Fruit fly (Drosophila melanogaster): ENCODE measurements around the gene CG44385.

Gene CG44385

dm6 chrX:11153826-11154510, 21.8 kb upstream of the CG44385 start, which contains the start of the genes rtv and Dlic:
rtv (minus strand) TSS chrX:11153990.
Dlic (plus strand) TSS chrX:11154421.
- no peak for TF ChIP-seq CG11617 (GFP tag; optimal IDR thresholded peaks at IDR 0.05)
- TF ChIP-seq Crg-1 (GFP tag; optimal IDR thresholded peaks at IDR 0.05) = no peak
- TF ChIP-seq pad (GFP tag; optimal IDR thresholded peaks at IDR 0.05) = peak; percentile 50
- peak; percentile 23 for TF ChIP-seq CG7101 (tag; optimal IDR thresholded peaks at IDR 0.05)
- TF ChIP-seq bab1 (GFP tag; optimal IDR thresholded peaks at IDR 0.05) = peak; percentile 5
- peak; percentile 73 for TF ChIP-seq kay (GFP tag; ENCODE audit: borderline replicate concordance)
- TF ChIP-seq tj (GFP tag; optimal IDR thresholded peaks at IDR 0.05) = no peak
- no peak for TF ChIP-seq cic (GFP tag; optimal IDR thresholded peaks at IDR 0.05)
- no peak for TF ChIP-seq toe (GFP tag; optimal IDR thresholded peaks at IDR 0.05)
- peak; percentile 23 for TF ChIP-seq CG5204 (GFP tag; optimal IDR thresholded peaks at IDR 0.05)
- TF ChIP-seq Clk (GFP tag; optimal IDR thresholded peaks at IDR 0.05) = no peak
- TF ChIP-seq ovo (GFP tag; optimal IDR thresholded peaks at IDR 0.05) = peak; percentile 21
- TF ChIP-seq CG12768 (GFP tag; optimal IDR thresholded peaks at IDR 0.05) = no peak
- peak; percentile 19 for TF ChIP-seq CG1620 (GFP tag; optimal IDR thresholded peaks at IDR 0.05)
- peak; percentile 12 for TF ChIP-seq Mnt (GFP tag; optimal IDR thresholded peaks at IDR 0.05)
- TF ChIP-seq Hr96 (GFP tag; optimal IDR thresholded peaks at IDR 0.05) = no peak

- TF ChIP-seq Hr96 (GFP tag; optimal IDR thresholded peaks at IDR 0.05) (no peak), kay (GFP tag; ENCODE audit: borderline replicate concordance) (peak; percentile 49), pad (GFP tag; optimal IDR thresholded peaks at IDR 0.05) (no peak), CG7101 (tag; optimal IDR thresholded peaks at IDR 0.05) (no peak), CG12768 (GFP tag; optimal IDR thresholded peaks at IDR 0.05) (no peak), bab1 (GFP tag; optimal IDR thresholded peaks at IDR 0.05) (no peak)
Observed at dm6 chrX:11153413-11153812, 21.2 kb upstream of the CG44385 start.

dm6 chrX:11149201-11149600, 17.0 kb upstream of the CG44385 start, which contains the start of gene Lint-1:
Lint-1 (plus strand) TSS chrX:11149323.
- TF ChIP-seq Clk (GFP tag; optimal IDR thresholded peaks at IDR 0.05) (no peak), bab1 (GFP tag; optimal IDR thresholded peaks at IDR 0.05) (peak; percentile 19), ovo (GFP tag; optimal IDR thresholded peaks at IDR 0.05) (peak; percentile 6), toe (GFP tag; optimal IDR thresholded peaks at IDR 0.05) (peak; percentile 37), kay (GFP tag; ENCODE audit: borderline replicate concordance) (no peak), Hr96 (GFP tag; optimal IDR thresholded peaks at IDR 0.05) (no peak), Mnt (GFP tag; optimal IDR thresholded peaks at IDR 0.05) (peak; percentile 89), CG7045 (GFP tag; optimal IDR thresholded peaks at IDR 0.05) (no peak), cnc (optimal IDR thresholded peaks at IDR 0.05) (no peak), CG5204 (GFP tag; optimal IDR thresholded peaks at IDR 0.05) (peak; percentile 31), CG7101 (tag; optimal IDR thresholded peaks at IDR 0.05) (peak; percentile 33), CG12768 (GFP tag; optimal IDR thresholded peaks at IDR 0.05) (no peak), CG1620 (GFP tag; optimal IDR thresholded peaks at IDR 0.05) (peak; percentile 66), CG33017 (tag; optimal IDR thresholded peaks at IDR 0.05) (no peak), CG14711 (tag; optimal IDR thresholded peaks at IDR 0.05) (no peak), tj (GFP tag; optimal IDR thresholded peaks at IDR 0.05) (peak; percentile 21)

- TF ChIP-seq bab1 (GFP tag; optimal IDR thresholded peaks at IDR 0.05) (peak; percentile 53), tj (GFP tag; optimal IDR thresholded peaks at IDR 0.05) (no peak)
Observed at dm6 chrX:11148272-11148835, 16.1 kb upstream of the CG44385 start, which contains the start of gene Ran. Ran (minus strand) TSS chrX:11148716.

dm6 chrX:11147553-11148067, 15.4 kb upstream of the CG44385 start:
- TF ChIP-seq CG7045 (GFP tag; optimal IDR thresholded peaks at IDR 0.05) (no peak), tj (GFP tag; optimal IDR thresholded peaks at IDR 0.05) (peak; percentile 61), CG5204 (GFP tag; optimal IDR thresholded peaks at IDR 0.05) (no peak), CG12768 (GFP tag; optimal IDR thresholded peaks at IDR 0.05) (no peak), CG14711 (tag; optimal IDR thresholded peaks at IDR 0.05) (no peak), Clk (GFP tag; optimal IDR thresholded peaks at IDR 0.05) (no peak), CG33017 (tag; optimal IDR thresholded peaks at IDR 0.05) (no peak), CG7101 (tag; optimal IDR thresholded peaks at IDR 0.05) (no peak), cic (GFP tag; optimal IDR thresholded peaks at IDR 0.05) (peak; percentile 9), ovo (GFP tag; optimal IDR thresholded peaks at IDR 0.05) (no peak), Mnt (GFP tag; optimal IDR thresholded peaks at IDR 0.05) (peak; percentile 81), Crg-1 (GFP tag; optimal IDR thresholded peaks at IDR 0.05) (no peak), CG1620 (GFP tag; optimal IDR thresholded peaks at IDR 0.05) (no peak), bab1 (GFP tag; optimal IDR thresholded peaks at IDR 0.05) (no peak), cnc (optimal IDR thresholded peaks at IDR 0.05) (no peak)

- TF ChIP-seq CG14711 (tag; optimal IDR thresholded peaks at IDR 0.05) (peak; percentile 59), CG1620 (GFP tag; optimal IDR thresholded peaks at IDR 0.05) (no peak), pad (GFP tag; optimal IDR thresholded peaks at IDR 0.05) (peak; percentile 5), cnc (optimal IDR thresholded peaks at IDR 0.05) (no peak), CG11617 (GFP tag; optimal IDR thresholded peaks at IDR 0.05) (peak; percentile 19), Clk (GFP tag; optimal IDR thresholded peaks at IDR 0.05) (no peak), CG33017 (tag; optimal IDR thresholded peaks at IDR 0.05) (peak; percentile 63), toe (GFP tag; optimal IDR thresholded peaks at IDR 0.05) (no peak), Mnt (GFP tag; optimal IDR thresholded peaks at IDR 0.05) (no peak), CG12768 (GFP tag; optimal IDR thresholded peaks at IDR 0.05) (peak; percentile 53), tj (GFP tag; optimal IDR thresholded peaks at IDR 0.05) (peak; percentile 70), bab1 (GFP tag; optimal IDR thresholded peaks at IDR 0.05) (peak; percentile 38), CG7045 (GFP tag; optimal IDR thresholded peaks at IDR 0.05) (peak; percentile 57), kay (GFP tag; ENCODE audit: borderline replicate concordance) (no peak), Crg-1 (GFP tag; optimal IDR thresholded peaks at IDR 0.05) (no peak), CG5204 (GFP tag; optimal IDR thresholded peaks at IDR 0.05) (peak; percentile 24), cic (GFP tag; optimal IDR thresholded peaks at IDR 0.05) (no peak), CG7101 (tag; optimal IDR thresholded peaks at IDR 0.05) (peak; percentile 62), ovo (GFP tag; optimal IDR thresholded peaks at IDR 0.05) (no peak), Hr96 (GFP tag; optimal IDR thresholded peaks at IDR 0.05) (no peak)
Observed at dm6 chrX:11146598-11147176, 14.5 kb upstream of the CG44385 start.

Measured in whole organism, adult.